Worm (Caenorhabditis elegans): ENCODE data around the gene idpb-2.

DNA sequence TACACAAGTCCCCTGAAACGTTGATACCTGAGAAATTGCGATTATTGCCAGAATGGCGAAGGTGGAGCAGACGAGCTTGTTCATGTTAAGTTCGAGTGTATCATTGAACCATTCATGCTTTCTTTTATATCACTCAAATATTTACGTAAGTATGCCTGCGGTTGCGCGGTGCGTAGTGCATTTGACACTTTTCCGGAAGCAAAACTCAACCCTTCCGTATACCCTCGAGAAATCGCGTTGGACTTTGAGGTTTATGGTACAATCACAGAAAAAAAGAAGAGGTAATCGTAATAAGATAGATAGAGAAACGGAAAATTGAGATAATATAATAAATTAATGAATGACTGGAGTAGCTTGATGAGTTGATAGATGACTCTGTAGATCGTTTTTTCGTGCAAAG, at the start of gene idpb-2:
- TF ChIP-seq nhr-27 (tag; optimal IDR thresholded peaks at IDR 0.05) = no peak
- TF ChIP-seq snpc-1.1 (tag; optimal IDR thresholded peaks at IDR 0.05; ENCODE audit: insufficient read depth) = no peak
- no peak for TF ChIP-seq nfyb-1 (GFP tag; IDR thresholded peaks at IDR 0.05)
- no peak for TF ChIP-seq ama-1 (optimal IDR thresholded peaks at IDR 0.05)
- no peak for TF ChIP-seq ama-1 (GFP tag; optimal IDR thresholded peaks at IDR 0.05)
- no peak for TF ChIP-seq F49E8.2 (tag; optimal IDR thresholded peaks at IDR 0.05; ENCODE audit: insufficient read depth)
- TF ChIP-seq mel-28 (tag; optimal IDR thresholded peaks at IDR 0.05; ENCODE audit: borderline replicate concordance) = no peak
- no peak for TF ChIP-seq pbrm-1 (GFP tag; IDR thresholded peaks at IDR 0.05)
- no peak for TF ChIP-seq nhr-120 (GFP tag; IDR thresholded peaks at IDR 0.05)
- no peak for TF ChIP-seq lin-35 (GFP tag; optimal IDR thresholded peaks at IDR 0.05)
- no peak for TF ChIP-seq pha-4 (tag; optimal IDR thresholded peaks at IDR 0.05)
- no peak for TF ChIP-seq hlh-12 (tag; optimal IDR thresholded peaks at IDR 0.05)
- TF ChIP-seq snpc-4 (GFP tag; optimal IDR thresholded peaks at IDR 0.05) = no peak
- no peak for TF ChIP-seq snpc-4 (tag; optimal IDR thresholded peaks at IDR 0.05)

Data from whole organism, young adult.